Worm (Caenorhabditis elegans) whole organism, late embryonic: ENCODE measurements around the gene Y54F10BM.3.

Source experiments
- C38D4.7 ChIP-seq: fragments of 200-800 bp; sonication (Bioruptor generic); optimal IDR thresholded peaks from 2 replicates; lab custom pipeline; 2018; ENCODE audit warnings: mild to moderate bottlenecking, missing genetic modification characterization, moderate library complexity, missing compliant biosample characterization
- F13H6.1 ChIP-seq: sonication (generic microtip); optimal IDR thresholded peaks from 2 replicates; lab custom pipeline; 2016; ENCODE audit warnings: missing genetic modification characterization, missing compliant biosample characterization
- K02D7.2 ChIP-seq: sonication (generic microtip); optimal IDR thresholded peaks from 2 replicates; lab custom pipeline; 2017; ENCODE audit warnings: mild to moderate bottlenecking, missing genetic modification characterization, missing compliant biosample characterization
- Y22D7AL.16 ChIP-seq: sonication (generic microtip); optimal IDR thresholded peaks from 2 replicates; lab custom pipeline; 2016; ENCODE audit warnings: missing genetic modification characterization, missing compliant biosample characterization
- ahr-1 ChIP-seq: sonication (generic microtip); optimal IDR thresholded peaks from 2 replicates; lab custom pipeline; 2016; ENCODE audit warnings: missing genetic modification characterization, missing compliant biosample characterization
- ama-1 ChIP-seq: fragments of 150-350 bp; optimal IDR thresholded peaks from 2 replicates; lab custom pipeline; 2014
- ceh-14 ChIP-seq: sonication (generic microtip); optimal IDR thresholded peaks from 2 replicates; lab custom pipeline; 2016; ENCODE audit warnings: missing genotype, missing genetic modification characterization, missing compliant biosample characterization
- ceh-18 ChIP-seq: sonication (generic microtip); optimal IDR thresholded peaks from 2 replicates; lab custom pipeline; 2016; ENCODE audit warnings: missing genetic modification characterization, missing compliant biosample characterization
- ceh-2 ChIP-seq: sonication (generic microtip); optimal IDR thresholded peaks from 2 replicates; lab custom pipeline; 2016; ENCODE audit warnings: missing genotype, missing genetic modification characterization, missing compliant biosample characterization
- ceh-45 ChIP-seq: fragments of 200-800 bp; sonication (Bioruptor generic); IDR thresholded peaks from 2 replicates; pipeline ENCODE4 v1.3.6; 2022; ENCODE audit warnings: missing genetic modification reagents, missing genetic modification characterization, missing compliant biosample characterization
- ceh-48 ChIP-seq: sonication (generic microtip); optimal IDR thresholded peaks from 2 replicates; lab custom pipeline; 2016; ENCODE audit warnings: missing genetic modification characterization, inconsistent platforms, missing compliant biosample characterization
- ceh-9 ChIP-seq: sonication (generic microtip); optimal IDR thresholded peaks from 2 replicates; lab custom pipeline; 2016; ENCODE audit warnings: mild to moderate bottlenecking, missing genetic modification characterization, inconsistent platforms, missing compliant biosample characterization
- che-1 ChIP-seq: sonication (generic microtip); optimal IDR thresholded peaks from 2 replicates; lab custom pipeline; 2016; ENCODE audit warnings: mild to moderate bottlenecking, missing genetic modification characterization, missing compliant biosample characterization
- elt-2 ChIP-seq: sonication (generic microtip); optimal IDR thresholded peaks from 2 replicates; lab custom pipeline; 2016; ENCODE audit warnings: missing genetic modification reagents, missing genetic modification characterization, missing compliant biosample characterization
- ets-4 ChIP-seq: sonication (generic microtip); optimal IDR thresholded peaks from 2 replicates; lab custom pipeline; 2016; ENCODE audit warnings: missing genetic modification characterization, missing compliant biosample characterization
- eyg-1 ChIP-seq: sonication (generic microtip); optimal IDR thresholded peaks from 2 replicates; lab custom pipeline; 2016; ENCODE audit warnings: missing genotype, missing genetic modification characterization, missing compliant biosample characterization
- fkh-10 ChIP-seq: fragments of 150-350 bp; optimal IDR thresholded peaks from 2 replicates; lab custom pipeline; 2014; ENCODE audit warnings: missing biosample characterization, missing genetic modification reagents, missing genetic modification characterization
- hlh-15 ChIP-seq: sonication (generic microtip); optimal IDR thresholded peaks from 2 replicates; lab custom pipeline; 2016; ENCODE audit warnings: missing genetic modification characterization, missing compliant biosample characterization
- lim-6 ChIP-seq: sonication (generic microtip); optimal IDR thresholded peaks from 2 replicates; lab custom pipeline; 2016; ENCODE audit warnings: missing genetic modification characterization, missing compliant biosample characterization
- lin-11 ChIP-seq: fragments of 200-800 bp; sonication (Bioruptor generic); optimal IDR thresholded peaks from 2 replicates; lab custom pipeline; 2018; ENCODE audit warnings: mild to moderate bottlenecking, missing genetic modification characterization, missing compliant biosample characterization
- mec-3 ChIP-seq: sonication (generic microtip); optimal IDR thresholded peaks from 2 replicates; lab custom pipeline; 2016; ENCODE audit warnings: borderline replicate concordance, missing genetic modification characterization, missing compliant biosample characterization
- odd-2 ChIP-seq: sonication (generic microtip); optimal IDR thresholded peaks from 2 replicates; lab custom pipeline; 2017; ENCODE audit warnings: antibody characterized with exemption, mild to moderate bottlenecking, missing genetic modification characterization, missing compliant biosample characterization
- pag-3 ChIP-seq: sonication (generic microtip); optimal IDR thresholded peaks from 2 replicates; lab custom pipeline; 2016; ENCODE audit warnings: missing compliant biosample characterization, missing genetic modification characterization, borderline replicate concordance
- pat-9 ChIP-seq: fragments of 200-800 bp; sonication (Bioruptor generic); optimal IDR thresholded peaks from 2 replicates; lab custom pipeline; 2018; ENCODE audit warnings: mild to moderate bottlenecking, missing genetic modification characterization, moderate library complexity, missing compliant biosample characterization
- pqm-1 ChIP-seq: sonication (generic microtip); optimal IDR thresholded peaks from 2 replicates; lab custom pipeline; 2016; ENCODE audit warnings: missing genetic modification characterization, missing compliant biosample characterization
- pros-1 ChIP-seq: fragments of 150-350 bp; optimal IDR thresholded peaks from 2 replicates; lab custom pipeline; 2014; ENCODE audit warnings: missing biosample characterization, missing genetic modification reagents, missing genetic modification characterization
- ref-2 ChIP-seq: sonication (generic microtip); optimal IDR thresholded peaks from 2 replicates; lab custom pipeline; 2016; ENCODE audit warnings: missing genetic modification characterization, missing compliant biosample characterization
- rnt-1 ChIP-seq: sonication (generic microtip); optimal IDR thresholded peaks from 2 replicates; lab custom pipeline; 2016; ENCODE audit warnings: missing genetic modification characterization, missing compliant biosample characterization
- sdc-2 ChIP-seq: sonication (generic microtip); optimal IDR thresholded peaks from 2 replicates; lab custom pipeline; 2016; ENCODE audit warnings: missing genotype, missing genetic modification characterization, missing compliant biosample characterization
- tbx-2 ChIP-seq: sonication (generic microtip); optimal IDR thresholded peaks from 2 replicates; lab custom pipeline; 2016; ENCODE audit warnings: missing genetic modification characterization, missing compliant biosample characterization
- ttx-3 ChIP-seq: sonication (generic microtip); optimal IDR thresholded peaks from 2 replicates; lab custom pipeline; 2016; ENCODE audit warnings: missing genetic modification reagents, missing genetic modification characterization, missing compliant biosample characterization
- unc-3 ChIP-seq, 2 experiments: fragments of 200-800 bp in 1 of 2; sonication (Bioruptor generic) in 1 of 2; sonication (generic microtip) in 1 of 2; conservative IDR thresholded peaks in 1 of 2; optimal IDR thresholded peaks in 1 of 2; 2 replicates each; pipeline versions ENCODE4 v1.3.6 to Lab custom; 2016 to 2022; ENCODE audit warnings: missing compliant biosample characterization in 2 of 2, missing genetic modification characterization in 2 of 2, missing genetic modification reagents in 1 of 2
- unc-42 ChIP-seq: sonication (generic microtip); optimal IDR thresholded peaks from 2 replicates; lab custom pipeline; 2016; ENCODE audit warnings: missing genotype, missing genetic modification characterization, missing compliant biosample characterization
- unc-86 ChIP-seq: sonication (generic microtip); optimal IDR thresholded peaks from 2 replicates; lab custom pipeline; 2016; ENCODE audit warnings: missing genetic modification characterization, missing compliant biosample characterization
- zip-5 ChIP-seq: sonication (generic microtip); optimal IDR thresholded peaks from 2 replicates; lab custom pipeline; 2016; ENCODE audit warnings: missing genetic modification characterization, missing compliant biosample characterization

The Y54F10BM.3 gene

ce11 chrIII:2279457-2279856, 2.4 kb upstream of the Y54F10BM.3 start, which contains the start of gene Y54F10BM.23:
Y54F10BM.23 (minus strand) TSS chrIII:2279557.
- TF ChIP-seq unc-42 (tag; lab: Kevin White, UChicago) (no peak), pag-3 (tag; lab: Kevin White, UChicago) (no peak), K02D7.2 (tag; lab: Kevin White, UChicago) (no peak), pros-1 (tag; lab: Kevin White, UChicago) (no peak), lin-11 (tag; lab: Kevin White, UChicago) (no peak), zip-5 (tag; lab: Kevin White, UChicago) (no peak)
- TF ChIP-seq, all 69 proteins: peak for 0

- no peak for TF ChIP-seq ceh-18 (tag; lab: Kevin White, UChicago)
- no peak for TF ChIP-seq zip-5 (tag; lab: Kevin White, UChicago)
- TF ChIP-seq pag-3 (tag; lab: Kevin White, UChicago) = no peak
- no peak for TF ChIP-seq C38D4.7 (GFP tag; lab: Kevin White, UChicago)
- TF ChIP-seq ceh-2 (tag; lab: Kevin White, UChicago) = no peak
- no peak for TF ChIP-seq ceh-9
- TF ChIP-seq ceh-48 (tag; lab: Kevin White, UChicago) = no peak
- TF ChIP-seq ahr-1 = no peak
- TF ChIP-seq hlh-15 (tag; lab: Kevin White, UChicago) = no peak
- TF ChIP-seq ets-4 (tag; lab: Kevin White, UChicago) = no peak
- TF ChIP-seq elt-2 (tag; lab: Kevin White, UChicago) = no peak
- no peak for TF ChIP-seq ama-1 (lab: Kevin White, UChicago)
- TF ChIP-seq pqm-1 (tag; lab: Kevin White, UChicago) = no peak
- no peak for TF ChIP-seq mec-3
Measured at ce11 chrIII:2280569-2280968, 1.3 kb upstream of the Y54F10BM.3 start, which contains the start of gene Y54F10BM.22. Y54F10BM.22 (plus strand) TSS chrIII:2280899.

ce11 chrIII:2283341-2283847, 1.6 kb downstream of the Y54F10BM.3 start:
- peak; percentile 92 for TF ChIP-seq ceh-48 (tag; lab: Kevin White, UChicago)
- no peak for TF ChIP-seq unc-86 (tag; lab: Kevin White, UChicago)
- TF ChIP-seq, all 69 proteins: peak for 1

DNA sequence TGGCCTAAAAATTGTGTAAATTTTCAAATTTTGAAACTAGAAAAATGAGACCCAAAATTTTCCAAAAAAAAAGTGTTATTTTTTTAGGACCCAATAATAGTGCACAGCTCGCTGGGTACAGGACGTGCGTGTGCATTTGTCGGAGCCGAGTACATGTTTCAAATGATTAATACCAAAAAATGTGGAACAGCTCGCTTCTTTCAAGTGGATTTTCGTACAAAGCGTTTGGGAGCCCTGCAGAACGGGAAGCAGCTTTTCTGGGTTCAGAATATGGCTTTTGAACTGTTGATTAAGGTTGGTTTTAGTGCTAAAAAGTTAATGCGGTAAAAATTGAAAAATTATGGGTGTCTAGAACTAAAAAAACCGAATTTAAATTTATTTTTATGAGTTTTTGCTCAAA, 6.4 kb downstream of the Y54F10BM.3 start:
- TF ChIP-seq ceh-9 (no peak), ceh-18 (tag; lab: Kevin White, UChicago) (no peak), odd-2 (no peak), K02D7.2 (tag; lab: Kevin White, UChicago) (no peak), pat-9 (no peak), rnt-1 (tag; lab: Kevin White, UChicago) (no peak), che-1 (tag; lab: Kevin White, UChicago) (no peak), unc-3 (GFP tag; conservative IDR thresholded peaks at IDR 0.05; lab: Robert Waterston, UW) (no peak), unc-3 (tag; optimal IDR thresholded peaks at IDR 0.05; lab: Kevin White, UChicago) (no peak), ref-2 (tag; lab: Kevin White, UChicago) (no peak), ceh-14 (tag; lab: Kevin White, UChicago) (no peak)

DNA sequence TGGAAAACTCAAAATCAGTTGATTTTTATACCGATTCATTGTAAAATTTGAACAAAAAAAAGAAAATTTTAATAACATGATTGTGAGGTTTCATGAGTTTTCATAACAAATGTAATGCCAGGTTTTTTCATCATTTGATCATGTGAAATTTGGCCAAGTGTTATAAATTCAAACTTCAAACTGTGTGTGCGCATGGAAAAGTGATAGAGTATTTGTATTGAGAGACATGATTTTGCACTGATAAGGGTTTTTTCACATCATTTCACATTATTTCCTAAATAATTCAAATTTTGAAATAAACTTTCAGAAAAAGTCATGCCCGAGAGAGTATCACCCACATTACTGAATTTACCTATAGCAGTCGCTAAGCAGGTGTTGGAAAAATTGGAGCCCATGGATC, 9.3 kb downstream of the Y54F10BM.3 start, which contains the start of gene fbxa-219:
fbxa-219 (plus strand) TSS at position 277 of the 400 bp plus-strand sequence.
- TF ChIP-seq F13H6.1 (tag; lab: Kevin White, UChicago) (no peak), unc-3 (GFP tag; conservative IDR thresholded peaks at IDR 0.05; lab: Robert Waterston, UW) (no peak), unc-3 (tag; optimal IDR thresholded peaks at IDR 0.05; lab: Kevin White, UChicago) (no peak)

- TF ChIP-seq elt-2 (tag; lab: Kevin White, UChicago) = peak; percentile 48
- TF ChIP-seq Y22D7AL.16 (tag; lab: Kevin White, UChicago) = no peak
Measured at ce11 chrIII:2294736-2295135, 12.9 kb downstream of the Y54F10BM.3 start.

ce11 chrIII:2304149-2304548, 22.3 kb downstream of the Y54F10BM.3 start:
- TF ChIP-seq sdc-2 (tag; lab: Kevin White, UChicago) = no peak
- no peak for TF ChIP-seq unc-42 (tag; lab: Kevin White, UChicago)
- no peak for TF ChIP-seq fkh-10
- no peak for TF ChIP-seq ttx-3 (tag; lab: Kevin White, UChicago)
- no peak for TF ChIP-seq ceh-45
- no peak for TF ChIP-seq lim-6 (tag; lab: Kevin White, UChicago)
- TF ChIP-seq tbx-2 (tag; lab: Kevin White, UChicago) = no peak
- no peak for TF ChIP-seq F13H6.1 (tag; lab: Kevin White, UChicago)
- TF ChIP-seq pat-9 = no peak
- no peak for TF ChIP-seq eyg-1 (tag; lab: Kevin White, UChicago)
- TF ChIP-seq, all 69 proteins: peak for 0
